Worm (Caenorhabditis elegans) whole organism, late embryonic: ENCODE results near the gene F13E6.1.

Experiments
- ceh-45 ChIP-seq: fragments of 200-800 bp; sonication (Bioruptor generic); IDR thresholded peaks from 2 replicates; pipeline ENCODE4 v1.3.6; 2022; ENCODE audit warnings: missing genetic modification reagents, missing genetic modification characterization, missing compliant biosample characterization
- nhr-11 ChIP-seq: fragments of 150-350 bp; optimal IDR thresholded peaks from 2 replicates; lab custom pipeline; 2014; ENCODE audit warnings: missing biosample characterization, missing genetic modification characterization
- ref-2 ChIP-seq: sonication (generic microtip); optimal IDR thresholded peaks from 2 replicates; lab custom pipeline; 2016; ENCODE audit warnings: missing genetic modification characterization, missing compliant biosample characterization
- sox-2 ChIP-seq: fragments of 200-800 bp; sonication (Bioruptor generic); IDR thresholded peaks from 2 replicates; pipeline ENCODE4 v1.3.6; 2022; ENCODE audit warnings: missing genetic modification reagents, missing genetic modification characterization, missing compliant biosample characterization
- unc-86 ChIP-seq: sonication (generic microtip); optimal IDR thresholded peaks from 2 replicates; lab custom pipeline; 2016; ENCODE audit warnings: missing genetic modification characterization, missing compliant biosample characterization

- TF ChIP-seq ref-2 (tag; lab: Kevin White, UChicago) (no peak), sox-2 (GFP tag; lab: Robert Waterston, UW) (no peak), unc-86 (tag; lab: Kevin White, UChicago) (no peak), nhr-11 (no peak), ceh-45 (no peak)
Observed at ce11 chrX:10639403-10639812, 37.5 kb downstream of the F13E6.1 start.
